Worm (Caenorhabditis elegans) whole organism, mixed stage, embryonic: ENCODE data around the gene clec-43.

Source experiments
- bed-3 ChIP-seq: fragments of 200-800 bp; sonication (Bioruptor generic); optimal IDR thresholded peaks from 3 replicates; lab custom pipeline; 2018; ENCODE audit warnings: mild to moderate bottlenecking, missing genetic modification characterization, moderate library complexity, missing compliant biosample characterization
- blmp-1 ChIP-seq: fragments of 150-350 bp; optimal IDR thresholded peaks from 2 replicates; lab custom pipeline; 2014; ENCODE audit warnings: missing biosample characterization, missing genetic modification characterization
- ceh-39 ChIP-seq: fragments of 150-350 bp; optimal IDR thresholded peaks from 2 replicates; lab custom pipeline; 2014; ENCODE audit warnings: missing biosample characterization, missing genetic modification characterization
- ceh-43 ChIP-seq: fragments of 200-800 bp; sonication (Bioruptor generic); optimal IDR thresholded peaks from 2 replicates; lab custom pipeline; 2018; ENCODE audit warnings: mild to moderate bottlenecking, missing genetic modification characterization, moderate library complexity, missing compliant biosample characterization
- ces-1 ChIP-seq: fragments of 150-350 bp; optimal IDR thresholded peaks from 2 replicates; lab custom pipeline; 2014; ENCODE audit warnings: missing biosample characterization, missing genetic modification reagents, missing genetic modification characterization
- cnd-1 ChIP-seq: fragments of 200-800 bp; sonication (Bioruptor generic); optimal IDR thresholded peaks from 2 replicates; lab custom pipeline; 2018; ENCODE audit warnings: mild to moderate bottlenecking, missing genetic modification characterization, missing compliant biosample characterization
- drap-1 ChIP-seq: fragments of 200-800 bp; sonication (Bioruptor generic); optimal IDR thresholded peaks from 3 replicates; lab custom pipeline; 2018; ENCODE audit warnings: mild to moderate bottlenecking, missing genetic modification characterization, missing compliant biosample characterization
- elt-1 ChIP-seq: sonication (generic microtip); optimal IDR thresholded peaks from 2 replicates; lab custom pipeline; 2017; ENCODE audit warnings: missing genetic modification characterization, mild to moderate bottlenecking, missing compliant biosample characterization, antibody characterized with exemption, moderate library complexity, borderline replicate concordance; ENCODE audit not compliant: insufficient read depth
- elt-3 ChIP-seq: fragments of 150-350 bp; optimal IDR thresholded peaks from 2 replicates; lab custom pipeline; 2014; ENCODE audit warnings: missing biosample characterization, missing genetic modification characterization
- flh-1 ChIP-seq: fragments of 200-800 bp; sonication (Bioruptor generic); optimal IDR thresholded peaks from 2 replicates; lab custom pipeline; 2018; ENCODE audit warnings: mild to moderate bottlenecking, missing genetic modification characterization, moderate library complexity, missing compliant biosample characterization
- ham-2 ChIP-seq: fragments of 200-800 bp; sonication (Bioruptor generic); optimal IDR thresholded peaks from 2 replicates; lab custom pipeline; 2018; ENCODE audit warnings: mild to moderate bottlenecking, missing genetic modification characterization, missing compliant biosample characterization
- hlh-1 ChIP-seq: fragments of 150-350 bp; optimal IDR thresholded peaks from 2 replicates; lab custom pipeline; 2014; ENCODE audit warnings: missing biosample characterization, missing genetic modification reagents, missing genetic modification characterization
- lin-13 ChIP-seq: fragments of 150-350 bp; optimal IDR thresholded peaks from 2 replicates; lab custom pipeline; 2014; ENCODE audit warnings: missing biosample characterization, missing genetic modification characterization
- lsy-2 ChIP-seq: fragments of 150-350 bp; optimal IDR thresholded peaks from 2 replicates; lab custom pipeline; 2014; ENCODE audit warnings: missing biosample characterization, missing genetic modification characterization
- mab-5 ChIP-seq: fragments of 150-350 bp; optimal IDR thresholded peaks from 2 replicates; lab custom pipeline; 2014; ENCODE audit warnings: missing biosample characterization, missing genetic modification characterization
- mep-1 ChIP-seq: fragments of 150-350 bp; optimal IDR thresholded peaks from 2 replicates; lab custom pipeline; 2017; ENCODE audit warnings: missing biosample characterization, missing genetic modification reagents, missing genetic modification characterization, inconsistent platforms
- mls-2 ChIP-seq: sonication (generic microtip); optimal IDR thresholded peaks from 2 replicates; lab custom pipeline; 2016; ENCODE audit warnings: mild to moderate bottlenecking, missing genetic modification characterization, moderate library complexity, missing compliant biosample characterization
- nhr-12 ChIP-seq: fragments of 150-350 bp; optimal IDR thresholded peaks from 2 replicates; lab custom pipeline; 2014; ENCODE audit warnings: missing biosample characterization, missing genetic modification characterization
- nhr-2 ChIP-seq: fragments of 150-350 bp; optimal IDR thresholded peaks from 2 replicates; lab custom pipeline; 2014; ENCODE audit warnings: missing biosample characterization, missing genetic modification characterization
- nhr-237 ChIP-seq: fragments of 150-350 bp; optimal IDR thresholded peaks from 2 replicates; lab custom pipeline; 2014; ENCODE audit warnings: missing biosample characterization, missing genetic modification characterization
- nhr-28 ChIP-seq: fragments of 150-350 bp; optimal IDR thresholded peaks from 2 replicates; lab custom pipeline; 2014; ENCODE audit warnings: missing biosample characterization, missing genetic modification characterization
- nhr-76 ChIP-seq: sonication (generic microtip); optimal IDR thresholded peaks from 2 replicates; lab custom pipeline; 2017; ENCODE audit warnings: missing biosample characterization, missing genetic modification characterization
- sem-2 ChIP-seq: fragments of 200-800 bp; sonication (Bioruptor generic); optimal IDR thresholded peaks from 2 replicates; lab custom pipeline; 2018; ENCODE audit warnings: mild to moderate bottlenecking, missing genetic modification characterization, missing compliant biosample characterization
- snpc-4 ChIP-seq: fragments of 150-350 bp; optimal IDR thresholded peaks from 2 replicates; lab custom pipeline; 2014; ENCODE audit warnings: missing biosample characterization, missing genetic modification characterization
- tbx-8 ChIP-seq: fragments of 200-800 bp; sonication (Bioruptor generic); optimal IDR thresholded peaks from 2 replicates; lab custom pipeline; 2018; ENCODE audit warnings: mild to moderate bottlenecking, missing genetic modification characterization, moderate library complexity, missing compliant biosample characterization
- unc-62 ChIP-seq: fragments of 150-350 bp; optimal IDR thresholded peaks from 2 replicates; lab custom pipeline; 2014; ENCODE audit warnings: missing biosample characterization, missing genetic modification reagents, missing genetic modification characterization
- zip-8 ChIP-seq: fragments of 150-350 bp; optimal IDR thresholded peaks from 2 replicates; lab custom pipeline; 2014; ENCODE audit warnings: missing biosample characterization, missing genetic modification characterization
- ztf-11 ChIP-seq: fragments of 150-350 bp; optimal IDR thresholded peaks from 2 replicates; lab custom pipeline; 2014; ENCODE audit warnings: missing biosample characterization, missing genetic modification characterization

Gene clec-43

DNA sequence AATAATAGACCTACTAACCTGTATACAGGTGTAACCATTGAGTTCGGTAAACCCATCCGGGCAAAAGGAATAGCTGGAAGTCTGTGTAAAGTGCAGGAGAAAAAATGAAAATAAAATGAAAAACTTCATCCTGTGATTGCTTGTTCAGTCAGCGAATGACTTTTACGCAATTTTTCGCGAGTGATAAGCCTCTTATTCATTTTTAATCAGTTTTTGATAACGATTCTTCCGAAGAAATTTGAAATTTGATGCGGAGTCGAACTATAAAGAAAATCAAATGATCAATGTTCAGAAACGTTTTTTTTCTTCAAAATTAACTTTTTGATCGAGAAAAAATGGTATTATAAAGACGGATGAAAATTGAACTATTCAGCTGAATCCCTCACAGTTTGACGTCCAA lies 21.1 kb upstream of the clec-43 start:
- no peak for TF ChIP-seq lin-13 (tag; lab: Kevin White, UChicago)
- TF ChIP-seq ceh-39 (tag; lab: Kevin White, UChicago) = no peak
- TF ChIP-seq nhr-76 (tag; lab: Kevin White, UChicago) = no peak
- TF ChIP-seq nhr-2 (tag; lab: Kevin White, UChicago) = no peak

DNA sequence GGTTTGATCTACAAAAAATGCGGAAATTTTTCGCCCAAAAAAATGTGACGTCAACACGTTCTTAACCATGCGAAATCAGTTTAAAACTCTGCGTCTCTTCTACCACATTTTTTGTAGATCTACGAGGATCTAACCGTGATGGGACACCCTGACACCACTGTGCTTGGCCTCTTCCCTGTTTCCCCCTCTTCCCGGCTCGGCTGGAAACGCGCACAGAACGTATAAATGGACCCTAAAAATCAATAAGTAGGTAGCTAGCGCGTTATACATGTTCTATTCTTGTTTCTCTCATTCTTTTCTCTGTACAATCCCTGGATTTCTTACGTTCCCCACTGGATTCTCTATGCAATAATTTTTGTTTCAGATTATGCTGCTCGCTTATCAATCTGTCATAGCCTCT lies 20.3 kb upstream of the clec-43 start, which contains the start of gene fbxc-28:
fbxc-28 (plus strand) TSS at position 301 of the 400 bp plus-strand sequence.
- TF ChIP-seq hlh-1 (tag; lab: Kevin White, UChicago) (no peak), elt-1 (tag; lab: Kevin White, UChicago) (no peak), ces-1 (GFP tag; lab: Kevin White, UChicago) (no peak), ztf-11 (tag; lab: Kevin White, UChicago) (no peak), nhr-237 (no peak), snpc-4 (no peak), lin-13 (tag; lab: Kevin White, UChicago) (no peak), drap-1 (GFP tag; lab: Kevin White, UChicago) (no peak)
- TF ChIP-seq, all 35 proteins: peak for 0

DNA sequence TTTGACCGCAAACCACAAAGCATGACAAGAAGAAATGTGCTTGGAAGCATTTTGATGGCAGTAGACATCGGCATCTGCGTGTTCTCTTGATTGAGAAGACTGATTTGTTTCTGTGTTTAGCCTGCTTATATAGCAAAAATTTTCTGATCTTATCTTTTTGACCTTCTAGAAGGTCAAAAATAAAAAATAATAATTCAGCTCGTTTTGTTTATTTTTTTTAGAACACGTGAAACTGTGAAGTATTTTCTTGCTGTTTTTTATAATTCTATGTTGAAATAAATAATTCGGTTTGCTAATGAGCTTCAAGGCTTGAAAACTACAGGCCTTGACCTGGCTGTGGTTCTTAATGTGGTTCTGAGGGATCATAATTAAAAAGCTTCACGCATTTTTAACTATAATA lies 16.5 kb upstream of the clec-43 start, which contains the start of gene R07C3.13:
R07C3.13 (minus strand) TSS at position 101 of the 400 bp plus-strand sequence.
- TF ChIP-seq mls-2 (tag; lab: Kevin White, UChicago) = no peak
- no peak for TF ChIP-seq cnd-1 (tag; lab: Kevin White, UChicago)
- no peak for TF ChIP-seq nhr-76 (tag; lab: Kevin White, UChicago)
- TF ChIP-seq blmp-1 = no peak
- no peak for TF ChIP-seq hlh-1 (tag; lab: Kevin White, UChicago)
- no peak for TF ChIP-seq elt-1 (tag; lab: Kevin White, UChicago)
- TF ChIP-seq nhr-28 (tag; lab: Kevin White, UChicago) = no peak
- no peak for TF ChIP-seq elt-3
- TF ChIP-seq lsy-2 (tag; lab: Kevin White, UChicago) = no peak
- TF ChIP-seq zip-8 (tag; lab: Kevin White, UChicago) = no peak
- no peak for TF ChIP-seq ceh-39 (tag; lab: Kevin White, UChicago)
- TF ChIP-seq nhr-12 (tag; lab: Kevin White, UChicago) = no peak
- TF ChIP-seq snpc-4 = no peak
- TF ChIP-seq lin-13 (tag; lab: Kevin White, UChicago) = no peak
- TF ChIP-seq ces-1 (GFP tag; lab: Kevin White, UChicago) = no peak
- no peak for TF ChIP-seq nhr-237
- no peak for TF ChIP-seq tbx-8 (GFP tag; lab: Kevin White, UChicago)
- no peak for TF ChIP-seq bed-3 (GFP tag; lab: Kevin White, UChicago)

DNA sequence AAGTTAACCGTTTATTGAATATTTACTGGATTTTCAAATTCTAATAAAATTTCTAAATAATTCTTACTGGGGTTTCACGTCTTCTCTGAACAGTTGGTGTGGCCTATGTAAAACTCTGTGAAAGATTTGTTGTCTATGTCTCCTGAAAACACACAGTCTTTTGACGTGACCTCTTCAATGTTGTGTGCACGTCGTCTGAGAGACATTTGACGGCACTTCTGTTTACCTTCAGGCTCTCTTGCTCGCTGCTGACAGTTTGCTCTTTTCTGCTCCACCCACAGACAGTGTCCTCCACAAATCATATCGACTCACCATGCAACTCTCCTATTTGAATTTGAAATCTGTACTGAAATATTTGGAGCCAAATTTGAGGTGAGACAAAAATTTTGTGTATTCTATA lies 13.0 kb upstream of the clec-43 start, which contains the start of gene fbxc-34:
fbxc-34 (plus strand) TSS at position 301 of the 400 bp plus-strand sequence.
- TF ChIP-seq hlh-1 (tag; lab: Kevin White, UChicago) = peak; percentile 33

DNA sequence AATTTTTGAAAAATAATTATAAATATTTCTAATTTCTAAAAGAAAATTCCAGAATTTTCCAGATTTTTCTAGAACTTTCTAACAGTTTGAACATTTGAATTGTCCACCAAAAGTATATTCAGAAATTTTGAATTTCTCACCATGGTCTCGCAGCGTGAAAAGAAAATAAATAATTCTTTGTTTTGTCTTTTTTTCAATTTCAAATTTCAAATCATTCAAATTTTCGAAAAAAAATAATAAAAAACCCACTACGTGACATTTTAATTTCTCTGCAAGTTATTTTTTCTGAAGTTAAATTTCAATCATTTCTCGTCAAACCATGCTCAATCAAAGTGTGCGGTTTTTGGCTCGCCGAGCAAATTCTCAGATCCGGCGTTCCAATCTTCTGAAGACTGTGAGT lies 11.1 kb upstream of the clec-43 start, which contains the start of gene acs-15:
acs-15 (plus strand) TSS at position 301 of the 400 bp plus-strand sequence.
- no peak for TF ChIP-seq nhr-237
- no peak for TF ChIP-seq drap-1 (GFP tag; lab: Kevin White, UChicago)
- no peak for TF ChIP-seq snpc-4
- TF ChIP-seq sem-2 = no peak
- no peak for TF ChIP-seq lin-13 (tag; lab: Kevin White, UChicago)
- no peak for TF ChIP-seq unc-62 (GFP tag; lab: Kevin White, UChicago)
- TF ChIP-seq flh-1 (GFP tag; lab: Kevin White, UChicago) = no peak
- no peak for TF ChIP-seq nhr-28 (tag; lab: Kevin White, UChicago)
- TF ChIP-seq ceh-43 (GFP tag; lab: Kevin White, UChicago) = no peak
- no peak for TF ChIP-seq mep-1 (tag; lab: Kevin White, UChicago)
- TF ChIP-seq mab-5 (tag; lab: Kevin White, UChicago) = no peak
- no peak for TF ChIP-seq ceh-39 (tag; lab: Kevin White, UChicago)
- no peak for TF ChIP-seq ztf-11 (tag; lab: Kevin White, UChicago)
- TF ChIP-seq elt-3 = no peak
- TF ChIP-seq blmp-1 = no peak
- no peak for TF ChIP-seq nhr-12 (tag; lab: Kevin White, UChicago)
- no peak for TF ChIP-seq ces-1 (GFP tag; lab: Kevin White, UChicago)
- no peak for TF ChIP-seq elt-1 (tag; lab: Kevin White, UChicago)
- TF ChIP-seq mls-2 (tag; lab: Kevin White, UChicago) = no peak
- no peak for TF ChIP-seq ham-2 (GFP tag; lab: Kevin White, UChicago)
